Worm (Caenorhabditis elegans) whole organism, mixed stage, embryonic: ENCODE results near the gene B0212.3.

Experiments used
- M03D4.4 ChIP-seq: sonication (generic microtip); optimal IDR thresholded peaks from 2 replicates; lab custom pipeline; 2017; ENCODE audit warnings: mild to moderate bottlenecking, missing genetic modification characterization, missing compliant biosample characterization
- bed-3 ChIP-seq: fragments of 200-800 bp; sonication (Bioruptor generic); optimal IDR thresholded peaks from 3 replicates; lab custom pipeline; 2018; ENCODE audit warnings: mild to moderate bottlenecking, missing genetic modification characterization, moderate library complexity, missing compliant biosample characterization
- blmp-1 ChIP-seq: fragments of 150-350 bp; optimal IDR thresholded peaks from 2 replicates; lab custom pipeline; 2014; ENCODE audit warnings: missing biosample characterization, missing genetic modification characterization
- ceh-39 ChIP-seq: fragments of 150-350 bp; optimal IDR thresholded peaks from 2 replicates; lab custom pipeline; 2014; ENCODE audit warnings: missing biosample characterization, missing genetic modification characterization
- ceh-43 ChIP-seq: fragments of 200-800 bp; sonication (Bioruptor generic); optimal IDR thresholded peaks from 2 replicates; lab custom pipeline; 2018; ENCODE audit warnings: mild to moderate bottlenecking, missing genetic modification characterization, moderate library complexity, missing compliant biosample characterization
- ceh-83 ChIP-seq: fragments of 200-800 bp; sonication (Bioruptor generic); optimal IDR thresholded peaks from 2 replicates; lab custom pipeline; 2018; ENCODE audit warnings: mild to moderate bottlenecking, missing genetic modification characterization, missing compliant biosample characterization
- ces-1 ChIP-seq: fragments of 150-350 bp; optimal IDR thresholded peaks from 2 replicates; lab custom pipeline; 2014; ENCODE audit warnings: missing biosample characterization, missing genetic modification reagents, missing genetic modification characterization
- cnd-1 ChIP-seq: fragments of 200-800 bp; sonication (Bioruptor generic); optimal IDR thresholded peaks from 2 replicates; lab custom pipeline; 2018; ENCODE audit warnings: mild to moderate bottlenecking, missing genetic modification characterization, missing compliant biosample characterization
- drap-1 ChIP-seq: fragments of 200-800 bp; sonication (Bioruptor generic); optimal IDR thresholded peaks from 3 replicates; lab custom pipeline; 2018; ENCODE audit warnings: mild to moderate bottlenecking, missing genetic modification characterization, missing compliant biosample characterization
- elt-1 ChIP-seq: sonication (generic microtip); optimal IDR thresholded peaks from 2 replicates; lab custom pipeline; 2017; ENCODE audit warnings: missing genetic modification characterization, mild to moderate bottlenecking, missing compliant biosample characterization, antibody characterized with exemption, moderate library complexity, borderline replicate concordance; ENCODE audit not compliant: insufficient read depth
- elt-3 ChIP-seq: fragments of 150-350 bp; optimal IDR thresholded peaks from 2 replicates; lab custom pipeline; 2014; ENCODE audit warnings: missing biosample characterization, missing genetic modification characterization
- flh-1 ChIP-seq: fragments of 200-800 bp; sonication (Bioruptor generic); optimal IDR thresholded peaks from 2 replicates; lab custom pipeline; 2018; ENCODE audit warnings: mild to moderate bottlenecking, missing genetic modification characterization, moderate library complexity, missing compliant biosample characterization
- ham-2 ChIP-seq: fragments of 200-800 bp; sonication (Bioruptor generic); optimal IDR thresholded peaks from 2 replicates; lab custom pipeline; 2018; ENCODE audit warnings: mild to moderate bottlenecking, missing genetic modification characterization, missing compliant biosample characterization
- hlh-1 ChIP-seq: fragments of 150-350 bp; optimal IDR thresholded peaks from 2 replicates; lab custom pipeline; 2014; ENCODE audit warnings: missing biosample characterization, missing genetic modification reagents, missing genetic modification characterization
- lin-13 ChIP-seq: fragments of 150-350 bp; optimal IDR thresholded peaks from 2 replicates; lab custom pipeline; 2014; ENCODE audit warnings: missing biosample characterization, missing genetic modification characterization
- lin-32 ChIP-seq: fragments of 200-800 bp; sonication (Bioruptor generic); optimal IDR thresholded peaks from 2 replicates; lab custom pipeline; 2018; ENCODE audit warnings: mild to moderate bottlenecking, missing genetic modification characterization, missing compliant biosample characterization
- lsy-2 ChIP-seq: fragments of 150-350 bp; optimal IDR thresholded peaks from 2 replicates; lab custom pipeline; 2014; ENCODE audit warnings: missing biosample characterization, missing genetic modification characterization
- mab-5 ChIP-seq: fragments of 150-350 bp; optimal IDR thresholded peaks from 2 replicates; lab custom pipeline; 2014; ENCODE audit warnings: missing biosample characterization, missing genetic modification characterization
- mep-1 ChIP-seq: fragments of 150-350 bp; optimal IDR thresholded peaks from 2 replicates; lab custom pipeline; 2017; ENCODE audit warnings: missing biosample characterization, missing genetic modification reagents, missing genetic modification characterization, inconsistent platforms
- mls-2 ChIP-seq: sonication (generic microtip); optimal IDR thresholded peaks from 2 replicates; lab custom pipeline; 2016; ENCODE audit warnings: mild to moderate bottlenecking, missing genetic modification characterization, moderate library complexity, missing compliant biosample characterization
- nhr-12 ChIP-seq: fragments of 150-350 bp; optimal IDR thresholded peaks from 2 replicates; lab custom pipeline; 2014; ENCODE audit warnings: missing biosample characterization, missing genetic modification characterization
- nhr-2 ChIP-seq: fragments of 150-350 bp; optimal IDR thresholded peaks from 2 replicates; lab custom pipeline; 2014; ENCODE audit warnings: missing biosample characterization, missing genetic modification characterization
- nhr-237 ChIP-seq: fragments of 150-350 bp; optimal IDR thresholded peaks from 2 replicates; lab custom pipeline; 2014; ENCODE audit warnings: missing biosample characterization, missing genetic modification characterization
- nhr-28 ChIP-seq: fragments of 150-350 bp; optimal IDR thresholded peaks from 2 replicates; lab custom pipeline; 2014; ENCODE audit warnings: missing biosample characterization, missing genetic modification characterization
- nhr-76 ChIP-seq: sonication (generic microtip); optimal IDR thresholded peaks from 2 replicates; lab custom pipeline; 2017; ENCODE audit warnings: missing biosample characterization, missing genetic modification characterization
- pha-4 ChIP-seq: fragments of 150-350 bp; optimal IDR thresholded peaks from 2 replicates; lab custom pipeline; 2018; ENCODE audit warnings: missing biosample characterization, missing genetic modification reagents, missing genetic modification characterization
- sem-2 ChIP-seq: fragments of 200-800 bp; sonication (Bioruptor generic); optimal IDR thresholded peaks from 2 replicates; lab custom pipeline; 2018; ENCODE audit warnings: mild to moderate bottlenecking, missing genetic modification characterization, missing compliant biosample characterization
- snpc-4 ChIP-seq: fragments of 150-350 bp; optimal IDR thresholded peaks from 2 replicates; lab custom pipeline; 2014; ENCODE audit warnings: missing biosample characterization, missing genetic modification characterization
- sptf-1 ChIP-seq: sonication (generic microtip); optimal IDR thresholded peaks from 2 replicates; lab custom pipeline; 2017; ENCODE audit warnings: mild to moderate bottlenecking, missing genetic modification characterization, moderate library complexity, missing compliant biosample characterization
- tbx-8 ChIP-seq: fragments of 200-800 bp; sonication (Bioruptor generic); optimal IDR thresholded peaks from 2 replicates; lab custom pipeline; 2018; ENCODE audit warnings: mild to moderate bottlenecking, missing genetic modification characterization, moderate library complexity, missing compliant biosample characterization
- unc-120 ChIP-seq: sonication (generic microtip); optimal IDR thresholded peaks from 2 replicates; lab custom pipeline; 2017; ENCODE audit warnings: missing genetic modification characterization, missing compliant biosample characterization; ENCODE audit not compliant: poor library complexity, severe bottlenecking
- unc-39 ChIP-seq: fragments of 150-350 bp; optimal IDR thresholded peaks from 2 replicates; lab custom pipeline; 2014; ENCODE audit warnings: missing biosample characterization, missing genetic modification characterization
- unc-62 ChIP-seq: fragments of 150-350 bp; optimal IDR thresholded peaks from 2 replicates; lab custom pipeline; 2014; ENCODE audit warnings: missing biosample characterization, missing genetic modification reagents, missing genetic modification characterization
- zip-8 ChIP-seq: fragments of 150-350 bp; optimal IDR thresholded peaks from 2 replicates; lab custom pipeline; 2014; ENCODE audit warnings: missing biosample characterization, missing genetic modification characterization
- ztf-11 ChIP-seq: fragments of 150-350 bp; optimal IDR thresholded peaks from 2 replicates; lab custom pipeline; 2014; ENCODE audit warnings: missing biosample characterization, missing genetic modification characterization

Gene B0212.3

DNA sequence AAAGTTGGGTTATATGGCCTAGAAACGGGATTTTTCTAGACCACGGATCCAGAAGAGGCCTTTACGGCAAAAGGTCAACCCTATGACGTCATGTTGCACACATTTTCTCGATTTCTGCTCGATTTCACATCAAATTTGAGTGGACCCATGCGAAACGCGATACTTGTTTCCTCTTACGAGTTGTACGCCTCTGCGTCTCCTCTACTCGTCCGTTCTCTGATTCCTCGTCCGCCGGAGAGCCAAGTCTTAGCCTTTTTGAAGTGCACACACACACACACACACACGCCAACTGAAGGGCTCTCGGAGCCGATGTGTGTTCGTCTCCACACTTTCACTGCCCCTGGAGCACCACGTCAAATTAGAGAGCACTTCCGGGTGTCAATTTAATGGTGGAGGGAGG, 19.0 kb upstream of the B0212.3 start (continued):
- TF ChIP-seq ztf-11 (tag; lab: Kevin White, UChicago) (peak; percentile 47), unc-39 (peak; percentile 11)

DNA sequence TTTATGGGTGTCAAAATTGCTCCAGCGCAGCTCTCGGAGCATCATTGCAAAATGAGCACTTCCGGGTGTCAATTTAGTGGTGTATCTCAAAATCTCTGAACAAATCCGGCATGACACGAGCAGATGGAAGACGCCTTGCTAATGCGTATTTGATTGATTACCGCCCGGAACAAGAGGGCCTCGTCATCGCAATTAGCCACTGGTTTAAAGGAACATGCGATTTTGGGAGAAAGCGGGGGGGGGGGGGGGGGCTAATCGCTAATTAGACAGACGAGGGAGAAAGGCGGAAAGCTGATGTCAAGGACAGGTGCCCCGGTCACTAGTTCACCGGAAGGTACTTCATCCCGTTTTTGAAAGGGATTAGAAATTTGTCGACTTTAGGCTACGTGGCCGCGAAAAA, 18.3 kb upstream of the B0212.3 start:
- TF ChIP-seq ces-1 (GFP tag; lab: Kevin White, UChicago) (peak; percentile 68), lin-32 (peak; percentile 60), cnd-1 (tag; lab: Kevin White, UChicago) (peak; percentile 67), blmp-1 (tag; lab: Kevin White, UChicago) (no peak), ceh-43 (GFP tag; lab: Kevin White, UChicago) (peak; percentile 77), elt-3 (no peak), M03D4.4 (tag; lab: Kevin White, UChicago) (peak; percentile 29), ceh-39 (tag; lab: Kevin White, UChicago) (no peak), nhr-2 (tag; lab: Kevin White, UChicago) (peak; percentile 29), nhr-12 (tag; lab: Kevin White, UChicago) (no peak), sem-2 (GFP tag; lab: Kevin White, UChicago) (no peak), nhr-76 (tag; lab: Kevin White, UChicago) (no peak), unc-39 (no peak), flh-1 (no peak), ztf-11 (tag; lab: Kevin White, UChicago) (no peak), tbx-8 (GFP tag; lab: Kevin White, UChicago) (peak; percentile 36), zip-8 (tag; lab: Kevin White, UChicago) (no peak), drap-1 (GFP tag; lab: Kevin White, UChicago) (peak; percentile 43), mep-1 (tag; lab: Kevin White, UChicago) (no peak), bed-3 (GFP tag; lab: Kevin White, UChicago) (no peak), snpc-4 (tag; lab: Kevin White, UChicago) (no peak), ham-2 (GFP tag; lab: Kevin White, UChicago) (peak; percentile 84), pha-4 (tag; lab: Kevin White, UChicago) (no peak), lsy-2 (no peak), nhr-237 (no peak), elt-1 (tag; lab: Kevin White, UChicago) (no peak), unc-62 (GFP tag; lab: Kevin White, UChicago) (peak; percentile 75), hlh-1 (no peak), mls-2 (peak; percentile 84), mab-5 (no peak), sptf-1 (tag; lab: Kevin White, UChicago) (peak; percentile 48), ceh-83 (GFP tag; lab: Kevin White, UChicago) (no peak), lin-13 (tag; lab: Kevin White, UChicago) (no peak), nhr-28 (tag; lab: Kevin White, UChicago) (no peak), unc-120 (no peak)

- TF ChIP-seq blmp-1 (tag; lab: Kevin White, UChicago) (no peak), hlh-1 (no peak), nhr-12 (tag; lab: Kevin White, UChicago) (no peak), elt-3 (no peak), nhr-28 (tag; lab: Kevin White, UChicago) (no peak), sptf-1 (tag; lab: Kevin White, UChicago) (no peak), lsy-2 (no peak), lin-13 (tag; lab: Kevin White, UChicago) (no peak), flh-1 (no peak), snpc-4 (tag; lab: Kevin White, UChicago) (no peak), mls-2 (no peak), mep-1 (tag; lab: Kevin White, UChicago) (no peak), lin-32 (no peak), unc-39 (no peak), ces-1 (GFP tag; lab: Kevin White, UChicago) (no peak), nhr-76 (tag; lab: Kevin White, UChicago) (no peak), ceh-39 (tag; lab: Kevin White, UChicago) (no peak)
Measured at ce11 chrIV:3523419-3523818, 16.6 kb upstream of the B0212.3 start.

DNA sequence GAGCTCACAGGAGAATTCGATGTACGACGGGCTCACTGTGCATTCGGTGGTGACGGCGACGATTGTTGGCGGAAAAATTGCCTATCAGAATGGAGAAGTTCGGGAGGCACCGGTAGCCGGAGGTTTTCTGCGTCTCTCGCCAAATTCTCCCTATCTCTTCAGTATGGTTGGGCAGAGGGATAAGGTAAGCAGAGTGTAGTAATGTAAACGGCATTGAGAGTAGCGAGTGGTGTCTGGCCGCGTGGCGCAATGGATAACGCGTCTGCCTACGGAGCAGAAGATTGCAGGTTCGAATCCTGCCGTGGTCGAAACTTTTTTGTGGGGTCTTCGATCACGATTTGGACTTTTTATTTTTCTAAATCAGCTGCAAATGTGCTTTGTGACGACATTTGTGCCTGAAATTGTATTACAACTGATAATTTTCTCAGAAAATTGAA, 15.4 kb upstream of the B0212.3 start:
- TF ChIP-seq tbx-8 (GFP tag; lab: Kevin White, UChicago), result peak; percentile 54
- peak; percentile 5 for TF ChIP-seq nhr-28 (tag; lab: Kevin White, UChicago)
- peak; percentile 54 for TF ChIP-seq flh-1
- TF ChIP-seq mls-2, result peak; percentile 88
- no peak for TF ChIP-seq snpc-4 (tag; lab: Kevin White, UChicago)
- peak; percentile 88 for TF ChIP-seq drap-1 (GFP tag; lab: Kevin White, UChicago)
- TF ChIP-seq ceh-83 (GFP tag; lab: Kevin White, UChicago), result peak; percentile 83
- TF ChIP-seq bed-3 (GFP tag; lab: Kevin White, UChicago), result peak; percentile 57
- peak; percentile 67 for TF ChIP-seq ham-2 (GFP tag; lab: Kevin White, UChicago)
- TF ChIP-seq unc-39, result peak; percentile 26
- TF ChIP-seq cnd-1 (tag; lab: Kevin White, UChicago), result peak; percentile 83
- no peak for TF ChIP-seq mab-5
- TF ChIP-seq elt-3, result no peak
- peak; percentile 74 for TF ChIP-seq unc-120
- no peak for TF ChIP-seq nhr-2 (tag; lab: Kevin White, UChicago)
- peak; percentile 90 for TF ChIP-seq sptf-1 (tag; lab: Kevin White, UChicago)
- no peak for TF ChIP-seq ztf-11 (tag; lab: Kevin White, UChicago)
- peak; percentile 53 for TF ChIP-seq lin-32
- peak; percentile 75 for TF ChIP-seq ceh-43 (GFP tag; lab: Kevin White, UChicago)
- peak; percentile 82 for TF ChIP-seq sem-2 (GFP tag; lab: Kevin White, UChicago)
- TF ChIP-seq M03D4.4 (tag; lab: Kevin White, UChicago), result peak; percentile 89
- peak; percentile 17 for TF ChIP-seq unc-62 (GFP tag; lab: Kevin White, UChicago)
- TF ChIP-seq ceh-39 (tag; lab: Kevin White, UChicago), result no peak
- TF ChIP-seq, all 35 proteins: peak for 17
